Worm (Caenorhabditis elegans) whole organism, L1 larva: ENCODE results near the gene ndub-11.

Experiments
- C04F5.9 ChIP-seq: sonication (generic microtip); optimal IDR thresholded peaks from 2 replicates; lab custom pipeline; 2016; ENCODE audit warnings: missing genetic modification characterization, missing compliant biosample characterization
- C34B4.2 ChIP-seq: sonication (generic microtip); optimal IDR thresholded peaks from 2 replicates; lab custom pipeline; 2017; ENCODE audit warnings: mild to moderate bottlenecking, missing genetic modification characterization, missing compliant biosample characterization
- ama-1 ChIP-seq: fragments of 150-350 bp; optimal IDR thresholded peaks from 2 replicates; lab custom pipeline; 2014
- blmp-1 ChIP-seq: fragments of 150-350 bp; optimal IDR thresholded peaks from 2 replicates; lab custom pipeline; 2014; ENCODE audit warnings: missing biosample characterization, missing genetic modification characterization
- ceh-8 ChIP-seq: fragments of 200-800 bp; sonication (Bioruptor generic); optimal IDR thresholded peaks from 2 replicates; lab custom pipeline; 2018; ENCODE audit warnings: mild to moderate bottlenecking, missing genetic modification characterization, moderate library complexity, missing compliant biosample characterization
- ceh-82 ChIP-seq, 3 experiments: fragments of 150-350 bp in 1 of 3; sonication (generic microtip) in 2 of 3; optimal IDR thresholded peaks; 2 replicates each; lab custom pipeline; 2014 to 2017; ENCODE audit warnings: missing biosample characterization in 3 of 3, missing genetic modification characterization in 3 of 3
- ceh-90 ChIP-seq: sonication (generic microtip); optimal IDR thresholded peaks from 2 replicates; lab custom pipeline; 2016; ENCODE audit warnings: missing genetic modification characterization, missing compliant biosample characterization
- dsc-1 ChIP-seq: sonication (generic microtip); optimal IDR thresholded peaks from 2 replicates; lab custom pipeline; 2016; ENCODE audit warnings: mild to moderate bottlenecking, missing genetic modification characterization, missing compliant biosample characterization
- efl-1 ChIP-seq, 4 experiments: fragments of 150-350 bp; optimal IDR thresholded peaks in 3 of 4; peaks in 1 of 4; 1 replicate in 1 of 4; 2 replicates in 3 of 4; lab custom pipeline; 2014; ENCODE audit warnings: missing biosample characterization in 2 of 4, missing genetic modification characterization in 2 of 4, missing genetic modification reagents in 2 of 4
- egl-13 ChIP-seq: sonication (generic microtip); optimal IDR thresholded peaks from 2 replicates; lab custom pipeline; 2016; ENCODE audit warnings: missing genotype, missing genetic modification reagents, missing genetic modification characterization, missing compliant biosample characterization
- egl-27 ChIP-seq, 2 experiments: fragments of 150-350 bp in 1 of 2; sonication (generic microtip); optimal IDR thresholded peaks; 3 replicates each; lab custom pipeline; 2017 to 2018; ENCODE audit warnings: missing biosample characterization in 2 of 2, missing genetic modification characterization in 2 of 2, missing genetic modification reagents in 2 of 2
- elt-3 ChIP-seq, 6 experiments: fragments of 150-350 bp in 1 of 6; sonication (generic microtip); optimal IDR thresholded peaks; 2 replicates each; lab custom pipeline; 2017 to 2018; ENCODE audit warnings: missing biosample characterization in 6 of 6, missing genetic modification characterization in 6 of 6, inconsistent platforms in 1 of 6
- ets-5 ChIP-seq: fragments of 200-800 bp; sonication (Bioruptor generic); IDR thresholded peaks from 2 replicates; pipeline ENCODE4 v1.3.6; 2022; ENCODE audit warnings: missing genetic modification characterization, missing compliant biosample characterization
- fkh-10 ChIP-seq: sonication (generic microtip); optimal IDR thresholded peaks from 2 replicates; lab custom pipeline; 2017; ENCODE audit warnings: missing biosample characterization, missing genetic modification reagents, missing genetic modification characterization
- fkh-4 ChIP-seq: sonication (generic microtip); optimal IDR thresholded peaks from 2 replicates; lab custom pipeline; 2016; ENCODE audit warnings: missing compliant biosample characterization, missing genetic modification characterization, borderline replicate concordance
- hlh-17 ChIP-seq: fragments of 200-800 bp; sonication (Bioruptor generic); optimal IDR thresholded peaks from 2 replicates; lab custom pipeline; 2018; ENCODE audit warnings: missing genetic modification characterization, mild to moderate bottlenecking, missing compliant biosample characterization, moderate library complexity, borderline replicate concordance
- hpl-2 ChIP-seq: fragments of 150-350 bp; optimal IDR thresholded peaks from 2 replicates; lab custom pipeline; 2014; ENCODE audit warnings: missing biosample characterization, missing genetic modification reagents, missing genetic modification characterization
- irx-1 ChIP-seq: sonication (generic microtip); optimal IDR thresholded peaks from 2 replicates; lab custom pipeline; 2016; ENCODE audit warnings: missing genetic modification characterization, missing compliant biosample characterization
- lin-14 ChIP-seq: fragments of 200-800 bp; sonication (Bioruptor generic); optimal IDR thresholded peaks from 2 replicates; lab custom pipeline; 2018; ENCODE audit warnings: mild to moderate bottlenecking, missing genetic modification characterization, moderate library complexity, missing compliant biosample characterization
- lin-35 ChIP-seq, 2 experiments: fragments of 150-350 bp; optimal IDR thresholded peaks; 2 replicates each; lab custom pipeline; 2014; ENCODE audit warnings: missing biosample characterization in 2 of 2, missing genetic modification characterization in 2 of 2, missing genetic modification reagents in 2 of 2
- lin-39 ChIP-seq: fragments of 150-350 bp; optimal IDR thresholded peaks from 2 replicates; lab custom pipeline; 2014; ENCODE audit warnings: missing biosample characterization, missing genetic modification reagents, missing genetic modification characterization
- mab-9 ChIP-seq: fragments of 200-800 bp; sonication (Bioruptor generic); IDR thresholded peaks from 2 replicates; pipeline ENCODE4 v1.3.6; 2022; ENCODE audit warnings: missing genetic modification reagents, missing genetic modification characterization, missing compliant biosample characterization
- nhr-11 ChIP-seq: fragments of 150-350 bp; optimal IDR thresholded peaks from 2 replicates; lab custom pipeline; 2014; ENCODE audit warnings: missing biosample characterization, missing genetic modification characterization
- nhr-12 ChIP-seq: sonication (generic microtip); optimal IDR thresholded peaks from 2 replicates; lab custom pipeline; 2017; ENCODE audit warnings: missing biosample characterization, missing genetic modification characterization
- nhr-19 ChIP-seq: fragments of 200-800 bp; sonication (Bioruptor generic); conservative IDR thresholded peaks from 2 replicates; pipeline ENCODE4 v1.3.6; 2022; ENCODE audit warnings: missing genetic modification characterization, missing compliant biosample characterization
- nhr-20 ChIP-seq: sonication (generic microtip); optimal IDR thresholded peaks from 2 replicates; lab custom pipeline; 2016; ENCODE audit warnings: mild to moderate bottlenecking, missing genetic modification characterization, missing compliant biosample characterization
- nhr-237 ChIP-seq: fragments of 150-350 bp; optimal IDR thresholded peaks from 2 replicates; lab custom pipeline; 2014; ENCODE audit warnings: missing biosample characterization, missing genetic modification characterization
- nhr-28 ChIP-seq: fragments of 150-350 bp; optimal IDR thresholded peaks from 2 replicates; lab custom pipeline; 2014; ENCODE audit warnings: missing biosample characterization, missing genetic modification characterization
- nhr-47 ChIP-seq: sonication (generic microtip); optimal IDR thresholded peaks from 2 replicates; lab custom pipeline; 2016; ENCODE audit warnings: mild to moderate bottlenecking, missing genetic modification characterization, moderate library complexity, missing compliant biosample characterization
- nhr-71 ChIP-seq: sonication (generic microtip); optimal IDR thresholded peaks from 2 replicates; lab custom pipeline; 2016; ENCODE audit warnings: mild to moderate bottlenecking, missing genetic modification characterization, moderate library complexity, missing compliant biosample characterization
- nhr-84 ChIP-seq: sonication (generic microtip); optimal IDR thresholded peaks from 2 replicates; lab custom pipeline; 2017; ENCODE audit warnings: missing biosample characterization, missing genetic modification characterization
- pax-3 ChIP-seq: fragments of 200-800 bp; sonication (Bioruptor generic); optimal IDR thresholded peaks from 2 replicates; lab custom pipeline; 2018; ENCODE audit warnings: mild to moderate bottlenecking, missing genetic modification characterization, moderate library complexity, missing compliant biosample characterization
- pqm-1 ChIP-seq: sonication (generic microtip); optimal IDR thresholded peaks from 3 replicates; lab custom pipeline; 2017; ENCODE audit warnings: missing biosample characterization, missing genetic modification characterization
- snu-23 ChIP-seq: sonication (generic microtip); optimal IDR thresholded peaks from 2 replicates; lab custom pipeline; 2016; ENCODE audit warnings: missing genetic modification characterization, missing compliant biosample characterization
- sox-4 ChIP-seq: sonication (generic microtip); optimal IDR thresholded peaks from 2 replicates; lab custom pipeline; 2016; ENCODE audit warnings: missing genetic modification characterization, missing compliant biosample characterization
- sptf-1 ChIP-seq: fragments of 150-350 bp; optimal IDR thresholded peaks from 2 replicates; lab custom pipeline; 2014; ENCODE audit warnings: missing biosample characterization, missing genetic modification characterization
- sup-37 ChIP-seq: fragments of 200-800 bp; sonication (Bioruptor generic); optimal IDR thresholded peaks from 2 replicates; lab custom pipeline; 2018; ENCODE audit warnings: mild to moderate bottlenecking, missing genetic modification characterization, missing compliant biosample characterization
- unc-130 ChIP-seq: fragments of 150-350 bp; optimal IDR thresholded peaks from 2 replicates; lab custom pipeline; 2017; ENCODE audit warnings: missing biosample characterization, missing genetic modification characterization, inconsistent platforms
- unc-30 ChIP-seq: sonication (generic microtip); optimal IDR thresholded peaks from 2 replicates; lab custom pipeline; 2017; ENCODE audit warnings: missing biosample characterization, missing genetic modification characterization
- unc-62 ChIP-seq: fragments of 150-350 bp; optimal IDR thresholded peaks from 2 replicates; lab custom pipeline; 2014; ENCODE audit warnings: missing biosample characterization, missing genetic modification reagents, missing genetic modification characterization
- unc-86 ChIP-seq: sonication (generic microtip); optimal IDR thresholded peaks from 2 replicates; lab custom pipeline; 2016; ENCODE audit warnings: missing genetic modification characterization, missing compliant biosample characterization
- unc-98 ChIP-seq: fragments of 200-800 bp; sonication (Bioruptor generic); IDR thresholded peaks from 2 replicates; pipeline ENCODE4 v1.3.6; 2022; ENCODE audit warnings: missing genetic modification characterization, missing compliant biosample characterization
- vab-15 ChIP-seq: sonication (generic microtip); optimal IDR thresholded peaks from 2 replicates; lab custom pipeline; 2017; ENCODE audit warnings: missing genotype, mild to moderate bottlenecking, missing genetic modification characterization, missing compliant biosample characterization
- zag-1 ChIP-seq: fragments of 150-350 bp; optimal IDR thresholded peaks from 2 replicates; lab custom pipeline; 2014; ENCODE audit warnings: missing biosample characterization, missing genetic modification characterization

The ndub-11 gene

ce11 chrIV:8142735-8143550 is 12.9 kb upstream of the ndub-11 start, which contains the start of gene pmk-2 (continued):
- no peak for TF ChIP-seq zag-1 (tag; lab: Kevin White, UChicago)
- peak; percentile 98 for TF ChIP-seq dsc-1 (tag; lab: Kevin White, UChicago)
- TF ChIP-seq lin-14, result peak; percentile 76
- no peak for TF ChIP-seq unc-62 (GFP tag; lab: Kevin White, UChicago)
- no peak for TF ChIP-seq unc-130 (tag; lab: Kevin White, UChicago)
- no peak for TF ChIP-seq sptf-1 (tag; lab: Kevin White, UChicago)
- TF ChIP-seq hpl-2 (GFP tag; lab: Kevin White, UChicago), result no peak
- TF ChIP-seq efl-1 (optimal IDR thresholded peaks at IDR 0.05; lab: Kevin White, UChicago), result peak; percentile 21 to 24
- no peak for TF ChIP-seq efl-1 (GFP tag; optimal IDR thresholded peaks at IDR 0.05 in 1 of 2; lab: Kevin White, UChicago)
- peak; percentile 70 for TF ChIP-seq pax-3
- TF ChIP-seq mab-9, result no peak
- TF ChIP-seq nhr-20 (tag; lab: Kevin White, UChicago), result peak; percentile 10

ce11 chrIV:8138984-8139383 is 9.0 kb upstream of the ndub-11 start, which contains the start of gene pmk-3:
Gene pmk-3 (plus strand): TSS chrIV:8139219.
- TF ChIP-seq zag-1 (tag; lab: Kevin White, UChicago) (no peak), unc-30 (tag; lab: Kevin White, UChicago) (no peak), blmp-1 (tag; lab: Kevin White, UChicago) (peak; percentile 2)

- TF ChIP-seq lin-39 (tag; lab: Kevin White, UChicago), result no peak
- peak; percentile 74 for TF ChIP-seq fkh-4 (tag; lab: Kevin White, UChicago)
- TF ChIP-seq dsc-1 (tag; lab: Kevin White, UChicago), result peak; percentile 93
- TF ChIP-seq, all 84 proteins: peak for 2
These were observed 6.5 kb upstream of the ndub-11 start for ce11 chrIV:8136548-8136947.

ce11 chrIV:8136005-8136512 is 6.0 kb upstream of the ndub-11 start, which contains the start of the genes isp-1 and islo-1:
Gene isp-1 (minus strand): TSS chrIV:8136055.
Gene islo-1 (plus strand): TSS chrIV:8136389.
- no peak for TF ChIP-seq pqm-1
- TF ChIP-seq nhr-12, result no peak
- TF ChIP-seq zag-1 (tag; lab: Kevin White, UChicago), result no peak
- TF ChIP-seq fkh-10 (GFP tag; lab: Kevin White, UChicago), result no peak
- no peak for TF ChIP-seq C04F5.9 (tag; lab: Kevin White, UChicago)
- TF ChIP-seq sox-4 (tag; lab: Kevin White, UChicago), result no peak
- no peak for TF ChIP-seq unc-62 (GFP tag; lab: Kevin White, UChicago)
- peak; percentile 69 to 77 for TF ChIP-seq lin-35 (GFP tag; optimal IDR thresholded peaks at IDR 0.05; lab: Kevin White, UChicago)
- TF ChIP-seq nhr-19 (GFP tag; lab: Robert Waterston, UW), result no peak
- TF ChIP-seq ets-5 (GFP tag; lab: Robert Waterston, UW), result no peak
- no peak for TF ChIP-seq ceh-90 (tag; lab: Kevin White, UChicago)
- no peak for TF ChIP-seq nhr-84 (tag; lab: Kevin White, UChicago)
- no peak for TF ChIP-seq egl-27 (tag; optimal IDR thresholded peaks at IDR 0.05; lab: Kevin White, UChicago)
- peak; percentile 60 for TF ChIP-seq snu-23
- TF ChIP-seq unc-86 (tag; lab: Kevin White, UChicago), result no peak
- no peak for TF ChIP-seq nhr-28 (tag; lab: Kevin White, UChicago)
- peak in 1 of 6 experiments; percentile 4 for TF ChIP-seq elt-3 (tag; optimal IDR thresholded peaks at IDR 0.05; lab: Kevin White, UChicago)
- peak; percentile 43 for TF ChIP-seq nhr-47 (tag; lab: Kevin White, UChicago)
- TF ChIP-seq egl-13 (tag; lab: Kevin White, UChicago), result no peak
- TF ChIP-seq unc-98 (GFP tag; lab: Robert Waterston, UW), result no peak
- TF ChIP-seq ceh-8 (GFP tag; lab: Kevin White, UChicago), result no peak
- TF ChIP-seq nhr-71 (tag; lab: Kevin White, UChicago), result peak; percentile 60
- TF ChIP-seq irx-1, result peak; percentile 34
- no peak for TF ChIP-seq nhr-237 (tag; lab: Kevin White, UChicago)
- TF ChIP-seq fkh-4 (tag; lab: Kevin White, UChicago), result no peak
- TF ChIP-seq nhr-11 (tag; lab: Kevin White, UChicago), result no peak
- peak in 2 of 3 experiments; percentile 28 to 75 for TF ChIP-seq ceh-82 (tag; optimal IDR thresholded peaks at IDR 0.05; lab: Kevin White, UChicago)
- TF ChIP-seq hlh-17, result no peak
- TF ChIP-seq vab-15 (tag; lab: Kevin White, UChicago), result no peak
- no peak for TF ChIP-seq C34B4.2 (tag; lab: Kevin White, UChicago)
- TF ChIP-seq ama-1, result no peak
- TF ChIP-seq sup-37, result no peak
- TF ChIP-seq lin-39 (tag; lab: Kevin White, UChicago), result no peak
